Worm (Caenorhabditis elegans) whole organism, midembryonic: ENCODE measurements around the gene T05B9.1.

Experiments
- T22C8.4 ChIP-seq: fragments of 200-800 bp; sonication (Bioruptor generic); IDR thresholded peaks from 2 replicates; pipeline ENCODE4 v1.3.6; 2022; ENCODE audit warnings: missing genetic modification characterization, missing compliant biosample characterization
- cog-1 ChIP-seq: sonication (generic microtip); optimal IDR thresholded peaks from 2 replicates; lab custom pipeline; 2016; ENCODE audit warnings: missing genetic modification characterization, missing compliant biosample characterization
- flt-1 ChIP-seq: fragments of 200-800 bp; sonication (Bioruptor generic); IDR thresholded peaks from 2 replicates; pipeline ENCODE4 v1.3.6; 2022; ENCODE audit warnings: missing genetic modification characterization, missing compliant biosample characterization
- klf-2 ChIP-seq: fragments of 200-800 bp; sonication (Bioruptor generic); conservative IDR thresholded peaks from 2 replicates; pipeline ENCODE4 v1.3.6; 2022; ENCODE audit warnings: missing genetic modification reagents, missing genetic modification characterization, missing compliant biosample characterization
- ref-1 ChIP-seq: fragments of 200-800 bp; sonication (Bioruptor generic); conservative IDR thresholded peaks from 2 replicates; pipeline ENCODE4 v1.3.6; 2022; ENCODE audit warnings: missing genetic modification reagents, missing genetic modification characterization, missing compliant biosample characterization
- ztf-23 ChIP-seq: fragments of 200-800 bp; sonication (Bioruptor generic); IDR thresholded peaks from 2 replicates; pipeline ENCODE4 v1.3.6; 2022; ENCODE audit warnings: missing genetic modification reagents, missing genetic modification characterization, missing compliant biosample characterization

ce11 chrII:11305627-11306449 is 44.8 kb upstream of the T05B9.1 start, which contains the start of gene rsf-1:
- TF ChIP-seq T22C8.4 (GFP tag; lab: Robert Waterston, UW) (no peak), klf-2 (GFP tag; lab: Robert Waterston, UW) (no peak), ztf-23 (GFP tag; lab: Robert Waterston, UW) (no peak), ref-1 (no peak), flt-1 (GFP tag; lab: Robert Waterston, UW) (no peak), cog-1 (tag; lab: Kevin White, UChicago) (peak; percentile 44)
